Fruit fly (Drosophila melanogaster) whole organism, embryonic: Measurements from ENCODE around the gene CG12017.

Source experiments
- CG10267 ChIP-seq: fragments of 200-800 bp; sonication (Bioruptor generic); optimal IDR thresholded peaks from 2 replicates; lab custom pipeline; 2018; ENCODE audit warnings: missing biosample characterization, mild to moderate bottlenecking, missing genetic modification characterization, moderate library complexity
- CG11696 ChIP-seq: fragments of 200-800 bp; sonication (Bioruptor generic); IDR thresholded peaks from 2 replicates; pipeline ENCODE4 v1.3.6; 2022; ENCODE audit warnings: missing biosample characterization, missing genetic modification characterization
- CG12104 ChIP-seq: fragments of 200-800 bp; sonication (Bioruptor generic); optimal IDR thresholded peaks from 3 replicates; lab custom pipeline; 2016; ENCODE audit warnings: missing biosample characterization, missing genetic modification characterization
- CG12299 ChIP-seq: fragments of 200-800 bp; sonication (Bioruptor generic); optimal IDR thresholded peaks from 2 replicates; lab custom pipeline; 2018; ENCODE audit warnings: missing biosample characterization, mild to moderate bottlenecking, missing genetic modification characterization
- CG14014 ChIP-seq: fragments of 200-800 bp; sonication (Bioruptor generic); IDR thresholded peaks from 2 replicates; pipeline ENCODE4 v1.3.6; 2022; ENCODE audit warnings: missing biosample characterization, missing genetic modification characterization
- CG17568 ChIP-seq: fragments of 200-800 bp; sonication (Bioruptor generic); optimal IDR thresholded peaks from 2 replicates; lab custom pipeline; 2018; ENCODE audit warnings: missing biosample characterization, mild to moderate bottlenecking, missing genetic modification characterization, moderate library complexity
- CG17912 ChIP-seq: fragments of 200-800 bp; sonication (Bioruptor generic); optimal IDR thresholded peaks from 2 replicates; lab custom pipeline; 2018; ENCODE audit warnings: missing biosample characterization, mild to moderate bottlenecking, missing genetic modification characterization
- CG18599 ChIP-seq: fragments of 200-800 bp; sonication (Bioruptor generic); optimal IDR thresholded peaks from 3 replicates; lab custom pipeline; 2017; ENCODE audit warnings: missing biosample characterization, missing genetic modification characterization, mild to moderate bottlenecking, moderate library complexity, missing genetic modification reagents
- CG2678 ChIP-seq: fragments of 200-800 bp; sonication (Bioruptor generic); optimal IDR thresholded peaks from 3 replicates; lab custom pipeline; 2019; ENCODE audit warnings: missing biosample characterization, mild to moderate bottlenecking, missing genetic modification characterization, moderate library complexity
- CG2889 ChIP-seq: fragments of 200-800 bp; sonication (Bioruptor generic); IDR thresholded peaks from 3 replicates; pipeline ENCODE4 v1.3.6; 2022; ENCODE audit warnings: missing biosample characterization, missing genetic modification characterization
- CG30403 ChIP-seq: fragments of 200-800 bp; sonication (Bioruptor generic); optimal IDR thresholded peaks from 3 replicates; lab custom pipeline; 2016; ENCODE audit warnings: missing biosample characterization, missing genetic modification characterization
- CG32767 ChIP-seq: fragments of 200-800 bp; sonication (Bioruptor generic); IDR thresholded peaks from 2 replicates; pipeline ENCODE4 v1.3.6; 2022; ENCODE audit warnings: missing biosample characterization, missing genetic modification characterization
- CG3995 ChIP-seq: fragments of 200-800 bp; sonication (Bioruptor generic); optimal IDR thresholded peaks from 3 replicates; lab custom pipeline; 2016; ENCODE audit warnings: missing biosample characterization, missing genetic modification characterization
- CG43689 ChIP-seq: fragments of 200-800 bp; sonication (Bioruptor generic); IDR thresholded peaks from 2 replicates; pipeline ENCODE4 v1.3.6; 2022; ENCODE audit warnings: missing biosample characterization, missing genetic modification characterization
- CG4820 ChIP-seq: fragments of 200-800 bp; sonication (Bioruptor generic); optimal IDR thresholded peaks from 3 replicates; lab custom pipeline; 2016; ENCODE audit warnings: missing biosample characterization, missing genetic modification characterization
- CG4854 ChIP-seq: fragments of 200-800 bp; sonication (Bioruptor generic); optimal IDR thresholded peaks from 2 replicates; lab custom pipeline; 2016; ENCODE audit warnings: missing biosample characterization, missing genetic modification characterization, inconsistent platforms
- CG5180 ChIP-seq: fragments of 200-800 bp; sonication (Bioruptor generic); optimal IDR thresholded peaks from 3 replicates; lab custom pipeline; 2017; ENCODE audit warnings: missing biosample characterization, missing genetic modification characterization, mild to moderate bottlenecking, moderate library complexity, missing genetic modification reagents
- CG8290 ChIP-seq, 3 experiments: fragments of 200-800 bp; sonication (Bioruptor generic); optimal IDR thresholded peaks; 2 replicates each; lab custom pipeline; 2016 to 2019; ENCODE audit warnings: missing biosample characterization in 3 of 3, missing genetic modification characterization in 3 of 3, mild to moderate bottlenecking in 2 of 3, moderate library complexity in 1 of 3
- CG8765 ChIP-seq: fragments of 200-800 bp; sonication (Bioruptor generic); IDR thresholded peaks from 2 replicates; pipeline ENCODE4 v1.3.6; 2022; ENCODE audit warnings: missing biosample characterization, missing genetic modification characterization
- CG9797 ChIP-seq: fragments of 200-800 bp; sonication (Bioruptor generic); optimal IDR thresholded peaks from 3 replicates; lab custom pipeline; 2018; ENCODE audit warnings: missing biosample characterization, mild to moderate bottlenecking, missing genetic modification characterization
- CkIIα-i1 ChIP-seq: fragments of 200-800 bp; sonication (Bioruptor generic); IDR thresholded peaks from 2 replicates; pipeline ENCODE4 v1.3.6; 2022; ENCODE audit warnings: missing biosample characterization, missing genetic modification characterization
- Dip2 ChIP-seq: fragments of 200-800 bp; sonication (Bioruptor generic); IDR thresholded peaks from 2 replicates; pipeline ENCODE4 v1.3.6; 2022; ENCODE audit warnings: missing biosample characterization, missing genetic modification characterization
- HLH4C ChIP-seq: fragments of 200-800 bp; sonication (Bioruptor generic); IDR thresholded peaks from 3 replicates; pipeline ENCODE4 v1.3.6; 2022; ENCODE audit warnings: missing biosample characterization, missing genetic modification characterization; ENCODE audit not compliant: partially characterized antibody
- Hmr ChIP-seq: fragments of 200-800 bp; sonication (Bioruptor generic); optimal IDR thresholded peaks from 3 replicates; lab custom pipeline; 2017; ENCODE audit warnings: mild to moderate bottlenecking, missing biosample characterization, missing genetic modification reagents, missing genetic modification characterization
- Lpt ChIP-seq: fragments of >200 bp; optimal IDR thresholded peaks from 2 replicates; lab custom pipeline; 2018; ENCODE audit warnings: missing biosample characterization, missing genetic modification characterization
- MESR4 ChIP-seq: fragments of 200-800 bp; sonication (Bioruptor generic); optimal IDR thresholded peaks from 2 replicates; lab custom pipeline; 2018; ENCODE audit warnings: missing biosample characterization, mild to moderate bottlenecking, missing genetic modification characterization, moderate library complexity
- NC2β ChIP-seq: fragments of 200-800 bp; sonication (Bioruptor generic); optimal IDR thresholded peaks from 2 replicates; lab custom pipeline; 2016; ENCODE audit warnings: missing biosample characterization, missing genetic modification characterization
- NK7.1 ChIP-seq: fragments of 200-800 bp; sonication (Bioruptor generic); optimal IDR thresholded peaks from 3 replicates; lab custom pipeline; 2016; ENCODE audit warnings: missing biosample characterization, missing genetic modification characterization
- Nf-YC ChIP-seq: fragments of 200-800 bp; optimal IDR thresholded peaks from 3 replicates; lab custom pipeline; 2019; ENCODE audit warnings: missing biosample characterization, mild to moderate bottlenecking, missing genetic modification characterization, moderate library complexity
- Sin3A ChIP-seq: fragments of >200 bp; optimal IDR thresholded peaks from 2 replicates; lab custom pipeline; 2018
- abd-A ChIP-seq: fragments of 200-800 bp; sonication (Bioruptor generic); optimal IDR thresholded peaks from 3 replicates; lab custom pipeline; 2019; ENCODE audit warnings: missing biosample characterization, mild to moderate bottlenecking, missing genetic modification characterization, moderate library complexity
- ac ChIP-seq: fragments of 200-800 bp; sonication (Bioruptor generic); optimal IDR thresholded peaks from 3 replicates; lab custom pipeline; 2017; ENCODE audit warnings: missing biosample characterization, mild to moderate bottlenecking, missing genetic modification characterization
- al ChIP-seq: fragments of 200-800 bp; sonication (Bioruptor generic); IDR thresholded peaks from 2 replicates; pipeline ENCODE4 v1.3.6; 2022; ENCODE audit warnings: missing biosample characterization, missing genetic modification characterization
- aop ChIP-seq: fragments of 200-800 bp; sonication (Bioruptor generic); IDR thresholded peaks from 2 replicates; pipeline ENCODE4 v1.3.6; 2022; ENCODE audit warnings: missing biosample characterization, missing genetic modification characterization
- caup ChIP-seq: fragments of 200-800 bp; sonication (Bioruptor generic); optimal IDR thresholded peaks from 3 replicates; lab custom pipeline; 2017; ENCODE audit warnings: missing biosample characterization, mild to moderate bottlenecking, missing genetic modification characterization, moderate library complexity; ENCODE audit not compliant: severe bottlenecking
- dpn ChIP-seq, 2 experiments: fragments of 200-800 bp; sonication (Bioruptor generic); optimal IDR thresholded peaks; 3 replicates each; lab custom pipeline; 2016; ENCODE audit warnings: missing biosample characterization in 2 of 2, missing genetic modification characterization in 2 of 2
- dysf ChIP-seq: fragments of 200-800 bp; sonication (Bioruptor generic); IDR thresholded peaks from 3 replicates; pipeline ENCODE4 v1.3.6; 2022; ENCODE audit warnings: missing biosample characterization, missing genetic modification characterization
- kah ChIP-seq: fragments of 200-800 bp; sonication (Bioruptor generic); optimal IDR thresholded peaks from 2 replicates; lab custom pipeline; 2018; ENCODE audit warnings: missing biosample characterization, mild to moderate bottlenecking, missing genetic modification characterization
- kni ChIP-seq: fragments of 200-800 bp; sonication (Bioruptor generic); optimal IDR thresholded peaks from 3 replicates; lab custom pipeline; 2017; ENCODE audit warnings: mild to moderate bottlenecking, missing biosample characterization, missing genetic modification reagents, missing genetic modification characterization
- nerfin-1 ChIP-seq: fragments of 200-800 bp; sonication (Bioruptor generic); optimal IDR thresholded peaks from 3 replicates; lab custom pipeline; 2019; ENCODE audit warnings: missing biosample characterization, mild to moderate bottlenecking, missing genetic modification characterization, moderate library complexity
- otp ChIP-seq: fragments of 200-800 bp; sonication (Bioruptor generic); IDR thresholded peaks from 3 replicates; pipeline ENCODE4, ENCODE4 v1.3.6; 2022; ENCODE audit warnings: missing biosample characterization, missing genetic modification characterization
- pb ChIP-seq: fragments of 200-800 bp; sonication (Bioruptor generic); optimal IDR thresholded peaks from 3 replicates; lab custom pipeline; 2016; ENCODE audit warnings: missing biosample characterization, missing genetic modification characterization
- phol ChIP-seq: fragments of 200-800 bp; sonication (Bioruptor generic); optimal IDR thresholded peaks from 3 replicates; lab custom pipeline; 2018; ENCODE audit warnings: missing biosample characterization, mild to moderate bottlenecking, missing genetic modification characterization, moderate library complexity
- pum ChIP-seq: fragments of 200-800 bp; sonication (Bioruptor generic); optimal IDR thresholded peaks from 2 replicates; lab custom pipeline; 2016; ENCODE audit warnings: missing biosample characterization, missing genetic modification characterization
- repo ChIP-seq: fragments of 200-800 bp; sonication (Bioruptor generic); optimal IDR thresholded peaks from 2 replicates; lab custom pipeline; 2016; ENCODE audit warnings: missing biosample characterization, missing genetic modification characterization
- ssp ChIP-seq: fragments of 200-800 bp; sonication (Bioruptor generic); IDR thresholded peaks from 2 replicates; pipeline ENCODE4 v1.3.6; 2022; ENCODE audit warnings: missing biosample characterization, missing genetic modification characterization
- vfl ChIP-seq: fragments of 200-800 bp; sonication (Bioruptor generic); optimal IDR thresholded peaks from 2 replicates; lab custom pipeline; 2016; ENCODE audit warnings: missing biosample characterization, missing genetic modification characterization
- z ChIP-seq: fragments of 200-800 bp; sonication (Bioruptor generic); IDR thresholded peaks from 3 replicates; pipeline ENCODE4 v1.3.6; 2022; ENCODE audit warnings: missing biosample characterization, missing genetic modification characterization
- zen2 ChIP-seq: fragments of 200-800 bp; sonication (Bioruptor generic); IDR thresholded peaks from 3 replicates; pipeline ENCODE4 v1.3.6; 2022; ENCODE audit warnings: missing biosample characterization, missing genetic modification characterization; ENCODE audit not compliant: partially characterized antibody
- zfh1 ChIP-seq: fragments of 200-800 bp; sonication (Bioruptor generic); IDR thresholded peaks from 3 replicates; pipeline ENCODE4 v1.3.6; 2022; ENCODE audit warnings: missing biosample characterization, missing genetic modification characterization

Gene CG12017

dm6 chr3L:3301171-3301738 is 21.2 kb downstream of the CG12017 start (continued):
- peak; percentile 73 for TF ChIP-seq CG11696 (GFP tag; lab: Robert Waterston, UW)
- TF ChIP-seq phol (tag; lab: Kevin White, UChicago), result peak; percentile 91
- peak; percentile 88 for TF ChIP-seq CG43689 (GFP tag; lab: Robert Waterston, UW)
- peak; percentile 91 for TF ChIP-seq dysf (GFP tag; lab: Robert Waterston, UW)
- TF ChIP-seq Nf-YC, result peak; percentile 80
- TF ChIP-seq aop (GFP tag; lab: Robert Waterston, UW), result peak; percentile 55; the same call in 1 of the 2 replicates
- TF ChIP-seq caup (GFP tag; lab: Kevin White, UChicago), result peak; percentile 88
- peak; percentile 89 for TF ChIP-seq NC2β (GFP tag; lab: Kevin White, UChicago)
- TF ChIP-seq CG4854 (GFP tag; lab: Kevin White, UChicago), result peak; percentile 86
- no peak for TF ChIP-seq CkIIα-i1 (GFP tag; lab: Robert Waterston, UW)
- no peak for TF ChIP-seq zen2 (GFP tag; lab: Robert Waterston, UW)
- TF ChIP-seq CG3995 (GFP tag; lab: Kevin White, UChicago), result peak; percentile 23
- peak; percentile 34; the same call in 1 of the 2 replicates for TF ChIP-seq CG8765 (GFP tag; lab: Robert Waterston, UW)
- peak; percentile 84 for TF ChIP-seq pum (GFP tag; lab: Kevin White, UChicago)
- TF ChIP-seq Lpt, result no peak
- TF ChIP-seq Dip2 (GFP tag; lab: Robert Waterston, UW), result 0 out of 2 replicates have a peak, but pooled peaks have one; percentile 38
- peak; percentile 91 for TF ChIP-seq CG17568 (GFP tag; lab: Kevin White, UChicago)
- peak; percentile 35 for TF ChIP-seq ac (GFP tag; lab: Kevin White, UChicago)
- TF ChIP-seq otp, result peak; percentile 90
- TF ChIP-seq CG2678 (tag; lab: Kevin White, UChicago), result peak; percentile 95
- peak; percentile 36 for TF ChIP-seq CG17912 (GFP tag; lab: Kevin White, UChicago)
- peak; percentile 62; the same call in 2 of the 3 replicates for TF ChIP-seq z
- TF ChIP-seq NK7.1 (GFP tag; lab: Kevin White, UChicago), result peak; percentile 90
- peak; percentile 86 for TF ChIP-seq CG5180 (GFP tag; lab: Kevin White, UChicago)
- TF ChIP-seq zfh1 (GFP tag; lab: Robert Waterston, UW), result peak; percentile 89
- peak; percentile 91 for TF ChIP-seq CG12104 (GFP tag; lab: Kevin White, UChicago)
- peak; percentile 94 for TF ChIP-seq Hmr (GFP tag; lab: Kevin White, UChicago)
- TF ChIP-seq CG8290 (GFP tag; optimal IDR thresholded peaks at IDR 0.05; lab: Kevin White, UChicago), result peak; percentile 37
- TF ChIP-seq CG8290 (tag; optimal IDR thresholded peaks at IDR 0.05; lab: Kevin White, UChicago), result peak in 1 of 2 experiments; percentile 63
- peak; percentile 87 for TF ChIP-seq CG12299 (tag; lab: Kevin White, UChicago)
- TF ChIP-seq vfl (GFP tag; lab: Kevin White, UChicago), result peak; percentile 73
- TF ChIP-seq CG32767, result peak; percentile 86
- peak; percentile 90 to 91 for TF ChIP-seq dpn (GFP tag; optimal IDR thresholded peaks at IDR 0.05; lab: Kevin White, UChicago)
- peak; percentile 73 for TF ChIP-seq pb (GFP tag; lab: Kevin White, UChicago)
- TF ChIP-seq MESR4 (GFP tag; lab: Kevin White, UChicago), result peak; percentile 31
- TF ChIP-seq CG14014 (GFP tag; lab: Robert Waterston, UW), result peak; percentile 92
- TF ChIP-seq CG9797, result no peak
- peak; percentile 86 for TF ChIP-seq CG2889 (GFP tag; lab: Robert Waterston, UW)
- peak; percentile 87 for TF ChIP-seq nerfin-1 (tag; lab: Kevin White, UChicago)
- TF ChIP-seq kah (GFP tag; lab: Kevin White, UChicago), result peak; percentile 82
- peak; percentile 73 for TF ChIP-seq repo (GFP tag; lab: Kevin White, UChicago)
- TF ChIP-seq al (GFP tag; lab: Robert Waterston, UW), result peak; percentile 79
- TF ChIP-seq CG30403 (GFP tag; lab: Kevin White, UChicago), result peak; percentile 93
- peak; percentile 85 for TF ChIP-seq kni
- peak; percentile 96 for TF ChIP-seq CG18599 (GFP tag; lab: Kevin White, UChicago)
- peak; percentile 74 for TF ChIP-seq ssp (GFP tag; lab: Robert Waterston, UW)
- peak; percentile 90 for TF ChIP-seq CG4820 (GFP tag; lab: Kevin White, UChicago)
- no peak for TF ChIP-seq Sin3A (lab: Kevin White, UChicago)
- peak; percentile 86 for TF ChIP-seq CG10267 (tag; lab: Kevin White, UChicago)
- peak; percentile 5 for TF ChIP-seq abd-A (tag; lab: Kevin White, UChicago)
- no peak for TF ChIP-seq HLH4C (GFP tag; lab: Robert Waterston, UW)
